Worm (Caenorhabditis elegans) whole organism, mixed stage, embryonic: ENCODE data around the gene ubc-20.

ENCODE experiments used
- bed-3 ChIP-seq: fragments of 200-800 bp; sonication (Bioruptor generic); optimal IDR thresholded peaks from 3 replicates; lab custom pipeline; 2018; ENCODE audit warnings: mild to moderate bottlenecking, missing genetic modification characterization, moderate library complexity, missing compliant biosample characterization
- elt-3 ChIP-seq: fragments of 150-350 bp; optimal IDR thresholded peaks from 2 replicates; lab custom pipeline; 2014; ENCODE audit warnings: missing biosample characterization, missing genetic modification characterization
- lsy-2 ChIP-seq: fragments of 150-350 bp; optimal IDR thresholded peaks from 2 replicates; lab custom pipeline; 2014; ENCODE audit warnings: missing biosample characterization, missing genetic modification characterization
- mep-1 ChIP-seq: fragments of 150-350 bp; optimal IDR thresholded peaks from 2 replicates; lab custom pipeline; 2017; ENCODE audit warnings: missing biosample characterization, missing genetic modification reagents, missing genetic modification characterization, inconsistent platforms
- nhr-2 ChIP-seq: fragments of 150-350 bp; optimal IDR thresholded peaks from 2 replicates; lab custom pipeline; 2014; ENCODE audit warnings: missing biosample characterization, missing genetic modification characterization
- nhr-28 ChIP-seq: fragments of 150-350 bp; optimal IDR thresholded peaks from 2 replicates; lab custom pipeline; 2014; ENCODE audit warnings: missing biosample characterization, missing genetic modification characterization
- pha-4 ChIP-seq: fragments of 150-350 bp; optimal IDR thresholded peaks from 2 replicates; lab custom pipeline; 2018; ENCODE audit warnings: missing biosample characterization, missing genetic modification reagents, missing genetic modification characterization
- sem-2 ChIP-seq: fragments of 200-800 bp; sonication (Bioruptor generic); optimal IDR thresholded peaks from 2 replicates; lab custom pipeline; 2018; ENCODE audit warnings: mild to moderate bottlenecking, missing genetic modification characterization, missing compliant biosample characterization
- snpc-4 ChIP-seq: fragments of 150-350 bp; optimal IDR thresholded peaks from 2 replicates; lab custom pipeline; 2014; ENCODE audit warnings: missing biosample characterization, missing genetic modification characterization
- sptf-1 ChIP-seq: sonication (generic microtip); optimal IDR thresholded peaks from 2 replicates; lab custom pipeline; 2017; ENCODE audit warnings: mild to moderate bottlenecking, missing genetic modification characterization, moderate library complexity, missing compliant biosample characterization
- tbx-8 ChIP-seq: fragments of 200-800 bp; sonication (Bioruptor generic); optimal IDR thresholded peaks from 2 replicates; lab custom pipeline; 2018; ENCODE audit warnings: mild to moderate bottlenecking, missing genetic modification characterization, moderate library complexity, missing compliant biosample characterization
- unc-62 ChIP-seq: fragments of 150-350 bp; optimal IDR thresholded peaks from 2 replicates; lab custom pipeline; 2014; ENCODE audit warnings: missing biosample characterization, missing genetic modification reagents, missing genetic modification characterization

DNA sequence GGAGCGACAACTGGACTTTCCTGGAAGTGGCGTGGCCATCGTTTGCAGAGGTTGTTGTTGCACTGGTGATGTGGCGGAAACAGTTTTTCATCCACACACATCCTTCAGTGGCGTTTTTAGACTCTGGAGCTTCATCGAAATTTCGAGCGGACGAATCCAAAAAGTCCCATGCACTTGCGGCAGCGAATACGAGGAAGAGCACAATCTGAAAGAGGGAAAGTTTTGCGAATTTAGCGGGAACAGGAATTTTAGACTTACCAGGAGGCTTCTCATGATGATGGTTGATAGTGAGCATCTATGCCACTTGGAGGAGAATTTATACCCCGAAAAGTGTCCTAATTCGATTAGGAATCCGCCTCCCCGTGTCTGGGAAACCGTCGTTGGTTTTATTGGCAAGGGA is 10.9 kb upstream of the ubc-20 start, which contains the start of gene F40G9.14:
- no peak for TF ChIP-seq snpc-4
- no peak for TF ChIP-seq lsy-2
- TF ChIP-seq tbx-8 (GFP tag; lab: Kevin White, UChicago), result no peak
- no peak for TF ChIP-seq nhr-2 (tag; lab: Kevin White, UChicago)
- TF ChIP-seq nhr-28 (tag; lab: Kevin White, UChicago), result no peak
- no peak for TF ChIP-seq unc-62 (GFP tag; lab: Kevin White, UChicago)
- TF ChIP-seq mep-1 (tag; lab: Kevin White, UChicago), result no peak
- no peak for TF ChIP-seq sem-2 (GFP tag; lab: Kevin White, UChicago)
- no peak for TF ChIP-seq pha-4 (tag; lab: Kevin White, UChicago)
- no peak for TF ChIP-seq sptf-1 (tag; lab: Kevin White, UChicago)
- no peak for TF ChIP-seq elt-3
- TF ChIP-seq bed-3 (GFP tag; lab: Kevin White, UChicago), result no peak
